Worm (Caenorhabditis elegans) whole organism, L4/young adult: Measurements from ENCODE around the gene M02G9.4.

ENCODE experiments used
- W03F9.2 ChIP-seq: fragments of 150-350 bp; optimal IDR thresholded peaks from 2 replicates; lab custom pipeline; 2014; ENCODE audit warnings: missing biosample characterization, missing genetic modification characterization
- dao-5 ChIP-seq: sonication (generic microtip); optimal IDR thresholded peaks from 2 replicates; lab custom pipeline; 2016; ENCODE audit warnings: missing genotype, missing genetic modification characterization, moderate library complexity, missing compliant biosample characterization
- him-1 ChIP-seq: sonication (generic microtip); optimal IDR thresholded peaks from 2 replicates; lab custom pipeline; 2016; ENCODE audit warnings: missing genotype, missing genetic modification reagents, missing genetic modification characterization, missing compliant biosample characterization

Gene M02G9.4

ce11 chrII:10317007-10317406, at the start of gene M02G9.4:
Gene M02G9.4, plus strand, starts transcription at chrII:10317307.
- no peak for TF ChIP-seq W03F9.2 (tag; lab: Kevin White, UChicago)
- TF ChIP-seq him-1 (tag; lab: Kevin White, UChicago), result no peak
- TF ChIP-seq dao-5, result no peak

ce11 chrII:10270052-10270451, 47.1 kb upstream of the M02G9.4 start, which contains the start of gene F54B3.2:
Gene F54B3.2, minus strand, starts transcription at chrII:10270152.
- TF ChIP-seq W03F9.2 (tag; lab: Kevin White, UChicago) (no peak), him-1 (tag; lab: Kevin White, UChicago) (no peak), dao-5 (no peak)

ce11 chrII:10271093-10271492, 46.0 kb upstream of the M02G9.4 start, which contains the start of gene F54B3.4:
Gene F54B3.4, minus strand, starts transcription at chrII:10271193.
- TF ChIP-seq W03F9.2 (tag; lab: Kevin White, UChicago), result no peak
- TF ChIP-seq him-1 (tag; lab: Kevin White, UChicago), result no peak
- no peak for TF ChIP-seq dao-5

- TF ChIP-seq dao-5, result no peak
- TF ChIP-seq W03F9.2 (tag; lab: Kevin White, UChicago), result no peak
- no peak for TF ChIP-seq him-1 (tag; lab: Kevin White, UChicago)
These were observed 37.5 kb upstream of the M02G9.4 start, which contains the start of gene ZK971.1 for ce11 chrII:10279561-10279960. Gene ZK971.1, minus strand, starts transcription at chrII:10279661.

ce11 chrII:10281674-10282073, 35.4 kb upstream of the M02G9.4 start:
- TF ChIP-seq him-1 (tag; lab: Kevin White, UChicago) (no peak), W03F9.2 (tag; lab: Kevin White, UChicago) (no peak), dao-5 (no peak)

ce11 chrII:10283145-10283544, 34.0 kb upstream of the M02G9.4 start:
- TF ChIP-seq dao-5, result no peak
- TF ChIP-seq him-1 (tag; lab: Kevin White, UChicago), result no peak
- TF ChIP-seq W03F9.2 (tag; lab: Kevin White, UChicago), result no peak

- TF ChIP-seq dao-5 (no peak), him-1 (tag; lab: Kevin White, UChicago) (no peak), W03F9.2 (tag; lab: Kevin White, UChicago) (no peak)
These were observed 32.1 kb upstream of the M02G9.4 start for ce11 chrII:10284991-10285390.

- TF ChIP-seq him-1 (tag; lab: Kevin White, UChicago) (no peak), dao-5 (no peak), W03F9.2 (tag; lab: Kevin White, UChicago) (no peak)
These were observed 28.2 kb upstream of the M02G9.4 start for ce11 chrII:10288926-10289325.

- TF ChIP-seq dao-5 (no peak), him-1 (tag; lab: Kevin White, UChicago) (no peak), W03F9.2 (tag; lab: Kevin White, UChicago) (no peak)
These were observed 22.8 kb upstream of the M02G9.4 start for ce11 chrII:10294262-10294661.

ce11 chrII:10300082-10300749, 16.9 kb upstream of the M02G9.4 start, which contains the start of gene nep-26:
Gene nep-26, minus strand, starts transcription at chrII:10300132.
- no peak for TF ChIP-seq dao-5

- TF ChIP-seq him-1 (tag; lab: Kevin White, UChicago), result peak; percentile 59
- TF ChIP-seq dao-5, result no peak
- peak; percentile 84 for TF ChIP-seq W03F9.2 (tag; lab: Kevin White, UChicago)
These were observed 16.2 kb upstream of the M02G9.4 start, which contains the start of gene mdt-22 for ce11 chrII:10300954-10301353. Gene mdt-22, plus strand, starts transcription at chrII:10301216.

ce11 chrII:10302646-10303045, 14.5 kb upstream of the M02G9.4 start, which contains the start of gene clpp-1:
Gene clpp-1, minus strand, starts transcription at chrII:10302842.
- TF ChIP-seq him-1 (tag; lab: Kevin White, UChicago) (no peak), W03F9.2 (tag; lab: Kevin White, UChicago) (no peak), dao-5 (no peak)

ce11 chrII:10303663-10304115, 13.4 kb upstream of the M02G9.4 start, which contains the start of gene vha-9:
Gene vha-9, minus strand, starts transcription at chrII:10303713.
- no peak for TF ChIP-seq dao-5
- TF ChIP-seq W03F9.2 (tag; lab: Kevin White, UChicago), result peak; percentile 56

ce11 chrII:10308726-10309125, 8.4 kb upstream of the M02G9.4 start, which contains the start of gene gcy-4:
Gene gcy-4, minus strand, starts transcription at chrII:10308826.
- no peak for TF ChIP-seq W03F9.2 (tag; lab: Kevin White, UChicago)
- TF ChIP-seq dao-5, result no peak
- TF ChIP-seq him-1 (tag; lab: Kevin White, UChicago), result no peak
